Worm (Caenorhabditis elegans) whole organism, L4 larva: ENCODE measurements around the gene tbc-17.
A peak's percentile ranks its signal among the peaks of the same experiment; 100 is the strongest.

Experiments
- mdl-1 ChIP-seq, 2 experiments: fragments of 150-350 bp in 1 of 2; sonication (generic microtip) in 1 of 2; optimal IDR thresholded peaks; 2 replicates each; lab custom pipeline; 2014 to 2017; ENCODE audit warnings: missing biosample characterization in 2 of 2, missing genetic modification characterization in 2 of 2
- nhr-11 ChIP-seq: fragments of 150-350 bp; optimal IDR thresholded peaks from 2 replicates; lab custom pipeline; 2014; ENCODE audit warnings: missing biosample characterization, missing genetic modification characterization
- nhr-237 ChIP-seq: sonication (generic microtip); optimal IDR thresholded peaks from 2 replicates; lab custom pipeline; 2017; ENCODE audit warnings: missing biosample characterization, missing genetic modification characterization
- nhr-28 ChIP-seq: fragments of 150-350 bp; optimal IDR thresholded peaks from 2 replicates; lab custom pipeline; 2014; ENCODE audit warnings: missing biosample characterization, missing genetic modification characterization
- pha-4 ChIP-seq, 2 experiments: fragments of 150-350 bp in 1 of 2; fragments of 200-800 bp in 1 of 2; sonication (Bioruptor generic) in 1 of 2; IDR thresholded peaks in 1 of 2; optimal IDR thresholded peaks in 1 of 2; 2 replicates each; pipeline versions ENCODE4 v1.3.6 to Lab custom; 2014 to 2022; ENCODE audit warnings: missing genetic modification characterization in 2 of 2, missing genetic modification reagents in 2 of 2, missing biosample characterization in 1 of 2, missing compliant biosample characterization in 1 of 2
- pqm-1 ChIP-seq: sonication (generic microtip); optimal IDR thresholded peaks from 2 replicates; lab custom pipeline; 2017; ENCODE audit warnings: missing biosample characterization, missing genetic modification characterization
- zag-1 ChIP-seq: fragments of 150-350 bp; optimal IDR thresholded peaks from 2 replicates; lab custom pipeline; 2014; ENCODE audit warnings: missing biosample characterization, missing genetic modification characterization

DNA sequence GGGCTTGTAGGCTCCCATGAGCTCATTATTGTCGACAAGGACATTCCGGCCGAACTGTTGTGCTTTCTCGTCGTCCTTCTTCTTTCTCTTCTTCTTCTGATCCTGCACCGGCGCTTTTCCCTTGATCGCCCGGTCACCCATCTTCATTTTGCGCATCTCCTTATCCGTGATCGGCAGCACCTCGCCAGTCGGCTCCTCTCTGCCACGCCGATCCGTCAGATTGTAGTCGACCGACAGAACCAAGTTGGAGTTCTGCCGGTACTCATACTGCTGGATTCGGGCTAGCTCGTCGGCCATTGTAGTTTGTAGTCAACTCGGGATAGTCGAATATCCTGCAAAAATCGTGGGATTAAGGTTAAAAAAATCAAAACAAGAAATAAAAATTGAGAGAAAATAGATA is 42.4 kb downstream of the tbc-17 start, which contains the start of gene snrp-200:
- TF ChIP-seq mdl-1 (tag; optimal IDR thresholded peaks at IDR 0.05; lab: Kevin White, UChicago) (no peak), zag-1 (no peak), nhr-11 (tag; lab: Kevin White, UChicago) (no peak), nhr-237 (tag; lab: Kevin White, UChicago) (no peak), pha-4 (GFP tag; IDR thresholded peaks at IDR 0.05; lab: Robert Waterston, UW) (peak; percentile 42), pha-4 (tag; optimal IDR thresholded peaks at IDR 0.05; lab: Kevin White, UChicago) (no peak), pqm-1 (tag; lab: Kevin White, UChicago) (no peak), nhr-28 (tag; lab: Kevin White, UChicago) (no peak)
